Fruit fly (Drosophila melanogaster) whole organism, embryonic: Measurements from ENCODE around the gene CG33325.

ENCODE experiments used
- ATbp ChIP-seq: fragments of 200-800 bp; sonication (Bioruptor generic); optimal IDR thresholded peaks from 2 replicates; lab custom pipeline; 2017; ENCODE audit warnings: missing biosample characterization, mild to moderate bottlenecking, missing genetic modification characterization, missing genetic modification reagents
- BEAF-32 ChIP-seq: fragments of 200-800 bp; sonication (Bioruptor generic); optimal IDR thresholded peaks from 3 replicates; lab custom pipeline; 2017; ENCODE audit warnings: missing biosample characterization, missing genetic modification characterization, mild to moderate bottlenecking, moderate library complexity, missing genetic modification reagents
- CG10366 ChIP-seq: fragments of 200-800 bp; sonication (Bioruptor generic); IDR thresholded peaks from 2 replicates; pipeline ENCODE4 v1.3.6; 2022; ENCODE audit warnings: missing biosample characterization, missing genetic modification characterization
- CG11247 ChIP-seq: fragments of 200-800 bp; sonication (Bioruptor generic); IDR thresholded peaks from 2 replicates; pipeline ENCODE4 v1.3.6; 2022; ENCODE audit warnings: missing biosample characterization, missing genetic modification characterization
- CG11723 ChIP-seq: fragments of 200-800 bp; sonication (Bioruptor generic); optimal IDR thresholded peaks from 2 replicates; lab custom pipeline; 2017; ENCODE audit warnings: missing biosample characterization, mild to moderate bottlenecking, missing genetic modification characterization
- CG12942 ChIP-seq: fragments of 200-800 bp; sonication (Bioruptor generic); optimal IDR thresholded peaks from 3 replicates; lab custom pipeline; 2016; ENCODE audit warnings: missing biosample characterization, missing genetic modification characterization
- CG14050 ChIP-seq: fragments of 200-800 bp; sonication (Bioruptor generic); IDR thresholded peaks from 3 replicates; pipeline ENCODE4 v1.3.6; 2022; ENCODE audit warnings: missing biosample characterization, missing genetic modification characterization
- CG14441 ChIP-seq: fragments of 200-800 bp; sonication (Bioruptor generic); IDR thresholded peaks from 2 replicates; pipeline ENCODE4 v1.3.6; 2022; ENCODE audit warnings: missing biosample characterization, missing genetic modification characterization
- CG1602 ChIP-seq: fragments of 200-800 bp; sonication (Bioruptor generic); optimal IDR thresholded peaks from 3 replicates; lab custom pipeline; 2016; ENCODE audit warnings: missing biosample characterization, missing genetic modification characterization
- CG18262 ChIP-seq: fragments of 200-800 bp; optimal IDR thresholded peaks from 3 replicates; lab custom pipeline; 2019; ENCODE audit warnings: missing biosample characterization, mild to moderate bottlenecking, missing genetic modification characterization, moderate library complexity
- CG18764 ChIP-seq: fragments of 200-800 bp; sonication (Bioruptor generic); optimal IDR thresholded peaks from 3 replicates; lab custom pipeline; 2016; ENCODE audit warnings: missing biosample characterization, missing genetic modification characterization
- CG2199 ChIP-seq: fragments of 200-800 bp; sonication (Bioruptor generic); IDR thresholded peaks from 3 replicates; pipeline ENCODE4 v1.3.6; 2022; ENCODE audit warnings: missing biosample characterization, missing genetic modification characterization
- CG2889 ChIP-seq: fragments of 200-800 bp; sonication (Bioruptor generic); IDR thresholded peaks from 3 replicates; pipeline ENCODE4 v1.3.6; 2022; ENCODE audit warnings: missing biosample characterization, missing genetic modification characterization
- CG30431 ChIP-seq: fragments of 200-800 bp; sonication (Bioruptor generic); optimal IDR thresholded peaks from 2 replicates; lab custom pipeline; 2017; ENCODE audit warnings: missing biosample characterization, missing genetic modification characterization
- CG31365 ChIP-seq: fragments of 200-800 bp; sonication (Bioruptor generic); optimal IDR thresholded peaks from 2 replicates; lab custom pipeline; 2018; ENCODE audit warnings: missing biosample characterization, mild to moderate bottlenecking, missing genetic modification characterization
- CG4282 ChIP-seq: fragments of 200-800 bp; sonication (Bioruptor generic); optimal IDR thresholded peaks from 2 replicates; lab custom pipeline; 2016; ENCODE audit warnings: missing biosample characterization, missing genetic modification characterization
- CG5180 ChIP-seq: fragments of 200-800 bp; sonication (Bioruptor generic); optimal IDR thresholded peaks from 3 replicates; lab custom pipeline; 2017; ENCODE audit warnings: missing biosample characterization, missing genetic modification characterization, mild to moderate bottlenecking, moderate library complexity, missing genetic modification reagents
- CG5953 ChIP-seq: fragments of 200-800 bp; sonication (Bioruptor generic); IDR thresholded peaks from 2 replicates; pipeline ENCODE4 v1.3.6; 2022; ENCODE audit warnings: missing biosample characterization, missing genetic modification characterization
- CG6254 ChIP-seq: fragments of 200-800 bp; sonication (Bioruptor generic); optimal IDR thresholded peaks from 3 replicates; lab custom pipeline; 2017; ENCODE audit warnings: mild to moderate bottlenecking, missing biosample characterization, missing genetic modification reagents, missing genetic modification characterization
- CG7372 ChIP-seq: fragments of 200-800 bp; sonication (Bioruptor generic); IDR thresholded peaks from 2 replicates; pipeline ENCODE4 v1.3.6; 2022; ENCODE audit warnings: missing biosample characterization, missing genetic modification characterization
- CG7928 ChIP-seq: fragments of 200-800 bp; sonication (Bioruptor generic); optimal IDR thresholded peaks from 2 replicates; lab custom pipeline; 2017; ENCODE audit warnings: missing biosample characterization, mild to moderate bottlenecking, missing genetic modification characterization
- CG9609 ChIP-seq: fragments of 200-800 bp; sonication (Bioruptor generic); optimal IDR thresholded peaks from 3 replicates; lab custom pipeline; 2016; ENCODE audit warnings: missing biosample characterization, missing genetic modification characterization
- Camta ChIP-seq: fragments of 200-800 bp; sonication (Bioruptor generic); optimal IDR thresholded peaks from 2 replicates; lab custom pipeline; 2016; ENCODE audit warnings: missing biosample characterization, missing genetic modification characterization
- Dip3 ChIP-seq: fragments of 200-800 bp; sonication (Bioruptor generic); optimal IDR thresholded peaks from 3 replicates; lab custom pipeline; 2016; ENCODE audit warnings: missing biosample characterization, missing genetic modification characterization
- Dll ChIP-seq: fragments of 200-800 bp; sonication (Bioruptor generic); IDR thresholded peaks from 4 replicates; pipeline ENCODE4 v1.3.6; 2022; ENCODE audit warnings: missing biosample characterization, missing genetic modification characterization; ENCODE audit not compliant: partially characterized antibody
- Doc3 ChIP-seq: fragments of 200-800 bp; sonication (Bioruptor generic); IDR thresholded peaks from 3 replicates; pipeline ENCODE4 v1.3.6; 2022; ENCODE audit warnings: missing biosample characterization, missing genetic modification characterization; ENCODE audit not compliant: partially characterized antibody
- Fer1 ChIP-seq: fragments of 200-800 bp; sonication (Bioruptor generic); optimal IDR thresholded peaks from 2 replicates; lab custom pipeline; 2017; ENCODE audit warnings: missing biosample characterization, mild to moderate bottlenecking, missing genetic modification characterization
- HmgZ ChIP-seq: fragments of 200-800 bp; sonication (Bioruptor generic); optimal IDR thresholded peaks from 2 replicates; lab custom pipeline; 2018; ENCODE audit warnings: missing biosample characterization, mild to moderate bottlenecking, missing genetic modification characterization
- Hmx ChIP-seq: fragments of 200-800 bp; sonication (Bioruptor generic); optimal IDR thresholded peaks from 2 replicates; lab custom pipeline; 2016; ENCODE audit warnings: missing biosample characterization, missing genetic modification characterization
- Hr3 ChIP-seq: fragments of 200-800 bp; sonication (Bioruptor generic); optimal IDR thresholded peaks from 3 replicates; lab custom pipeline; 2016; ENCODE audit warnings: missing biosample characterization, missing genetic modification characterization
- Hsf ChIP-seq: fragments of 200-800 bp; sonication (Bioruptor generic); optimal IDR thresholded peaks from 3 replicates; lab custom pipeline; 2016; ENCODE audit warnings: missing biosample characterization, missing genetic modification characterization
- Lpt ChIP-seq: fragments of >200 bp; optimal IDR thresholded peaks from 2 replicates; lab custom pipeline; 2018; ENCODE audit warnings: missing biosample characterization, missing genetic modification characterization
- Mad ChIP-seq: fragments of 200-800 bp; sonication (Bioruptor generic); optimal IDR thresholded peaks from 2 replicates; lab custom pipeline; 2016; ENCODE audit warnings: missing biosample characterization, missing genetic modification characterization
- Med ChIP-seq: fragments of 200-800 bp; sonication (Bioruptor generic); peaks from one replicate; lab custom pipeline; 2016; ENCODE audit warnings: missing biosample characterization, missing genetic modification characterization, mild to moderate bottlenecking, inconsistent platforms, moderate library complexity
- Nf-YB ChIP-seq: fragments of 200-800 bp; sonication (Bioruptor generic); optimal IDR thresholded peaks from 3 replicates; lab custom pipeline; 2019; ENCODE audit warnings: missing biosample characterization, mild to moderate bottlenecking, missing genetic modification characterization, moderate library complexity
- Side ChIP-seq: fragments of 200-800 bp; sonication (Bioruptor generic); optimal IDR thresholded peaks from 2 replicates; lab custom pipeline; 2016; ENCODE audit warnings: missing biosample characterization, missing genetic modification characterization
- Usf ChIP-seq: fragments of 200-800 bp; sonication (Bioruptor generic); optimal IDR thresholded peaks from 2 replicates; lab custom pipeline; 2017; ENCODE audit warnings: missing genotype, missing biosample characterization, missing genetic modification characterization
- bowl ChIP-seq: fragments of 200-800 bp; sonication (Bioruptor generic); IDR thresholded peaks from 2 replicates; pipeline ENCODE4 v1.3.6; 2022; ENCODE audit warnings: missing biosample characterization, missing genetic modification characterization
- croc ChIP-seq: fragments of 200-800 bp; sonication (Bioruptor generic); conservative IDR thresholded peaks from 3 replicates; pipeline ENCODE4 v1.3.6; 2022; ENCODE audit warnings: missing biosample characterization, missing genetic modification characterization
- da ChIP-seq: fragments of 200-800 bp; sonication (Bioruptor generic); optimal IDR thresholded peaks from 2 replicates; lab custom pipeline; 2016; ENCODE audit warnings: missing biosample characterization, missing genetic modification characterization
- dpn ChIP-seq, 2 experiments: fragments of 200-800 bp; sonication (Bioruptor generic); optimal IDR thresholded peaks; 3 replicates each; lab custom pipeline; 2016; ENCODE audit warnings: missing biosample characterization in 2 of 2, missing genetic modification characterization in 2 of 2
- fd64A ChIP-seq: fragments of 200-800 bp; sonication (Bioruptor generic); optimal IDR thresholded peaks from 3 replicates; lab custom pipeline; 2018; ENCODE audit warnings: missing biosample characterization, mild to moderate bottlenecking, missing genetic modification characterization
- gt ChIP-seq: fragments of 200-800 bp; sonication (Bioruptor generic); IDR thresholded peaks from 2 replicates; pipeline ENCODE4 v1.3.6; 2022; ENCODE audit warnings: missing biosample characterization, missing genetic modification characterization
- hth ChIP-seq: fragments of >200 bp; optimal IDR thresholded peaks from 2 replicates; lab custom pipeline; 2017; ENCODE audit warnings: inconsistent platforms
- lola ChIP-seq, 3 experiments: fragments of >200 bp in 2 of 3; fragments of 200-800 bp in 1 of 3; sonication (Bioruptor generic) in 1 of 3; optimal IDR thresholded peaks; 2 replicates each; lab custom pipeline; 2017 to 2019; ENCODE audit warnings: missing biosample characterization in 3 of 3, missing genetic modification characterization in 3 of 3, mild to moderate bottlenecking in 1 of 3, moderate library complexity in 1 of 3
- maf-S ChIP-seq: fragments of 200-800 bp; sonication (Bioruptor generic); optimal IDR thresholded peaks from 2 replicates; lab custom pipeline; 2016; ENCODE audit warnings: missing biosample characterization, missing genetic modification characterization
- pho ChIP-seq: fragments of 200-800 bp; sonication (Bioruptor generic); optimal IDR thresholded peaks from 2 replicates; lab custom pipeline; 2016; ENCODE audit warnings: missing biosample characterization, missing genetic modification characterization
- pros ChIP-seq: fragments of 200-800 bp; sonication (Bioruptor generic); optimal IDR thresholded peaks from 3 replicates; lab custom pipeline; 2019; ENCODE audit warnings: missing biosample characterization, mild to moderate bottlenecking, missing genetic modification characterization, moderate library complexity
- slp2 ChIP-seq: fragments of 200-800 bp; sonication (Bioruptor generic); optimal IDR thresholded peaks from 2 replicates; lab custom pipeline; 2016; ENCODE audit warnings: missing biosample characterization, missing genetic modification characterization
- sob ChIP-seq: fragments of 200-800 bp; sonication (Bioruptor generic); IDR thresholded peaks from 2 replicates; pipeline ENCODE4 v1.3.6; 2022; ENCODE audit warnings: missing biosample characterization, missing genetic modification characterization
- ssp ChIP-seq: fragments of 200-800 bp; sonication (Bioruptor generic); IDR thresholded peaks from 2 replicates; pipeline ENCODE4 v1.3.6; 2022; ENCODE audit warnings: missing biosample characterization, missing genetic modification characterization

The CG33325 gene

DNA sequence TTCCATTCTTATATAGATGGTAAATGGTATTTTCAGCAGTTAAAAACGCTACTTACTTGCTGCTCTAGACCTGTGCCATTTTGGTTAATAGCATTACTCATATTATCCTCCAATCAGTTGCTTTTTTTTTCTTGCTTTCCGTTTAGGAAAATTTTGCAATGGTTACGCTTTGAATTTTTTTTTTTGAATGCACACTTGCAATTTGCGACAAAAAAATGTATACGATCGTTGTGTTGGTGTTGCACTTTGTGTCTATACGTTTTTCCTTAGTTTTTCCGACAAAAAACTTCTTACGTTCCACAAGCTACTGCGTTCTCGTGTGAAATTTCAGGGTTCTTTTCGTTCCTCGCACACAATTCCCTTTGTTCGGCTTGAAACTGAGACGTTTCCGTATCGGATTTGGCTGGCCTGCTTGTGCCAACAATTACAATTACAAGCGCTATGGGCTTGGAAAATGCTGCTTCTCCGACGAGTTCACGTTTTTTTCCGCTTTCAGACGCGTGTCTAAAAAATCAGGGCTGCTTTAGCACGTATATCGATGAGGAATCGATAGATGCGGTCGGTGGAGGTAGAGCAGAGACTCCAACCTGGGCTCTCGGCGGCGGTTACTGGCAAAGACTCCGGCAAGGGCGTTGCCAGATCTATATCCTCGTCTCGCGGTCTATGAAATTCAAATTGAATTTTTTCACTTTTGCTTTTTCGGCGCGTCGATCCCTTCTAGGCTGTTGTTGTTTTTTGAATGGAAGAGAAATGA, 19.8 kb downstream of the CG33325 start (continued):
- peak; percentile 98 for TF ChIP-seq Med (GFP tag; lab: Kevin White, UChicago)
- TF ChIP-seq da (GFP tag; lab: Kevin White, UChicago): no peak
- TF ChIP-seq CG5180 (GFP tag; lab: Kevin White, UChicago): no peak
- TF ChIP-seq Doc3 (GFP tag; lab: Robert Waterston, UW): peak; percentile 67
- TF ChIP-seq CG12942: peak; percentile 30
- TF ChIP-seq slp2 (GFP tag; lab: Kevin White, UChicago): peak; percentile 0
- no peak for TF ChIP-seq Nf-YB (GFP tag; lab: Kevin White, UChicago)
- TF ChIP-seq CG9609: peak; percentile 51
- peak; percentile 87 for TF ChIP-seq CG7928 (GFP tag; lab: Kevin White, UChicago)
- TF ChIP-seq croc (GFP tag; lab: Robert Waterston, UW): no peak
- TF ChIP-seq Dip3 (GFP tag; lab: Kevin White, UChicago): peak; percentile 27
- no peak for TF ChIP-seq bowl (GFP tag; lab: Robert Waterston, UW)
- peak; percentile 35 for TF ChIP-seq pros (GFP tag; lab: Kevin White, UChicago)
- TF ChIP-seq Fer1: peak; percentile 61
- no peak for TF ChIP-seq gt (GFP tag; lab: Robert Waterston, UW)
- TF ChIP-seq ATbp (GFP tag; lab: Kevin White, UChicago): no peak
- peak; percentile 97 for TF ChIP-seq BEAF-32 (GFP tag; lab: Kevin White, UChicago)
- peak; percentile 34 for TF ChIP-seq Camta (GFP tag; lab: Kevin White, UChicago)
- peak; percentile 75 for TF ChIP-seq Mad (GFP tag; lab: Kevin White, UChicago)
- peak; percentile 55 for TF ChIP-seq ssp
- no peak for TF ChIP-seq Lpt (GFP tag; lab: Kevin White, UChicago)
- peak; percentile 40 for TF ChIP-seq maf-S (GFP tag; lab: Kevin White, UChicago)
- peak; percentile 77 for TF ChIP-seq sob (GFP tag; lab: Robert Waterston, UW)
- peak; percentile 39 for TF ChIP-seq Hsf (GFP tag; lab: Kevin White, UChicago)
- TF ChIP-seq lola (GFP tag; optimal IDR thresholded peaks at IDR 0.05; lab: Kevin White, UChicago): no peak
- no peak for TF ChIP-seq fd64A (GFP tag; lab: Kevin White, UChicago)
- peak; percentile 60 for TF ChIP-seq dpn (GFP tag; optimal IDR thresholded peaks at IDR 0.05; lab: Kevin White, UChicago)
- no peak for TF ChIP-seq CG6254 (GFP tag; lab: Kevin White, UChicago)
- no peak for TF ChIP-seq Hmx
- peak; percentile 16 for TF ChIP-seq CG18764 (GFP tag; lab: Kevin White, UChicago)
- peak; percentile 6 for TF ChIP-seq CG18262 (tag; lab: Kevin White, UChicago)
- no peak for TF ChIP-seq CG30431 (GFP tag; lab: Kevin White, UChicago)
- TF ChIP-seq CG14050: no peak
- TF ChIP-seq CG10366 (GFP tag; lab: Robert Waterston, UW): no peak
- peak; percentile 72 for TF ChIP-seq pho (GFP tag; lab: Kevin White, UChicago)
- peak; percentile 32 for TF ChIP-seq CG11723 (GFP tag; lab: Kevin White, UChicago)
- TF ChIP-seq hth (lab: Kevin White, UChicago): no peak
- TF ChIP-seq Dll: peak; percentile 81
- no peak for TF ChIP-seq CG14441 (GFP tag; lab: Robert Waterston, UW)
- peak; percentile 73 for TF ChIP-seq Side (GFP tag; lab: Kevin White, UChicago)
- TF ChIP-seq CG1602: no peak
- no peak for TF ChIP-seq CG31365 (tag; lab: Kevin White, UChicago)
- TF ChIP-seq CG4282: peak; percentile 43
- peak; percentile 35; the same call in 1 of the 2 replicates for TF ChIP-seq CG11247 (GFP tag; lab: Robert Waterston, UW)
- peak; percentile 94 for TF ChIP-seq HmgZ (tag; lab: Kevin White, UChicago)
- peak; percentile 19 for TF ChIP-seq Usf (GFP tag; lab: Kevin White, UChicago)
- no peak for TF ChIP-seq CG5953 (GFP tag; lab: Robert Waterston, UW)
- no peak for TF ChIP-seq CG7372 (GFP tag; lab: Robert Waterston, UW)
- no peak for TF ChIP-seq CG2889 (GFP tag; lab: Robert Waterston, UW)
- peak; percentile 81; the same call in 1 of the 3 replicates for TF ChIP-seq CG2199 (GFP tag; lab: Robert Waterston, UW)
- no peak for TF ChIP-seq Hr3 (GFP tag; lab: Kevin White, UChicago)
